Worm (Caenorhabditis elegans) whole organism, L2 larva: ENCODE data around the gene dsl-4.
A peak's percentile ranks its signal among the peaks of the same experiment; 100 is the strongest.

Experiments used
- F13H6.1 ChIP-seq: sonication (generic microtip); optimal IDR thresholded peaks from 2 replicates; lab custom pipeline; 2016; ENCODE audit warnings: missing genetic modification characterization, missing compliant biosample characterization
- R02D3.7 ChIP-seq: fragments of 150-350 bp; optimal IDR thresholded peaks from 2 replicates; lab custom pipeline; 2014; ENCODE audit warnings: missing biosample characterization, missing genetic modification characterization
- Y55F3AM.14 ChIP-seq: fragments of 200-800 bp; sonication (Bioruptor generic); optimal IDR thresholded peaks from 2 replicates; lab custom pipeline; 2018; ENCODE audit warnings: mild to moderate bottlenecking, missing genetic modification characterization, missing compliant biosample characterization
- ZK546.5 ChIP-seq: sonication (generic microtip); optimal IDR thresholded peaks from 2 replicates; lab custom pipeline; 2017; ENCODE audit warnings: missing biosample characterization, missing genetic modification characterization
- aly-2 ChIP-seq: fragments of 150-350 bp; optimal IDR thresholded peaks from 2 replicates; lab custom pipeline; 2014; ENCODE audit warnings: missing biosample characterization, missing genetic modification characterization
- ama-1 ChIP-seq: fragments of 150-350 bp; optimal IDR thresholded peaks from 2 replicates; lab custom pipeline; 2018; ENCODE audit warnings: inconsistent platforms
- blmp-1 ChIP-seq: sonication (generic microtip); optimal IDR thresholded peaks from 2 replicates; lab custom pipeline; 2017; ENCODE audit warnings: missing genetic modification characterization, mild to moderate bottlenecking, missing compliant biosample characterization, antibody characterized with exemption, moderate library complexity; ENCODE audit not compliant: insufficient read depth
- ceh-16 ChIP-seq: fragments of 150-350 bp; optimal IDR thresholded peaks from 2 replicates; lab custom pipeline; 2014; ENCODE audit warnings: missing biosample characterization, missing genetic modification characterization
- ceh-82 ChIP-seq: fragments of 150-350 bp; optimal IDR thresholded peaks from 2 replicates; lab custom pipeline; 2014; ENCODE audit warnings: missing biosample characterization, missing genetic modification characterization
- crh-2 ChIP-seq: sonication (generic microtip); optimal IDR thresholded peaks from 2 replicates; lab custom pipeline; 2017; ENCODE audit warnings: missing biosample characterization, missing genetic modification characterization
- dmd-4 ChIP-seq: sonication (generic microtip); optimal IDR thresholded peaks from 2 replicates; lab custom pipeline; 2017; ENCODE audit warnings: missing biosample characterization, missing genetic modification characterization
- egl-27 ChIP-seq: sonication (generic microtip); optimal IDR thresholded peaks from 3 replicates; lab custom pipeline; 2017; ENCODE audit warnings: missing biosample characterization, missing genetic modification reagents, missing genetic modification characterization
- elt-1 ChIP-seq: fragments of 150-350 bp; optimal IDR thresholded peaks from 2 replicates; lab custom pipeline; 2014; ENCODE audit warnings: missing biosample characterization, missing genetic modification characterization
- elt-3 ChIP-seq: sonication (generic microtip); optimal IDR thresholded peaks from 2 replicates; lab custom pipeline; 2017; ENCODE audit warnings: missing biosample characterization, missing genetic modification characterization
- fos-1 ChIP-seq: fragments of 150-350 bp; optimal IDR thresholded peaks from 2 replicates; lab custom pipeline; 2014; ENCODE audit warnings: missing biosample characterization, missing genetic modification characterization
- gmeb-1 ChIP-seq: fragments of 150-350 bp; optimal IDR thresholded peaks from 2 replicates; lab custom pipeline; 2014; ENCODE audit warnings: missing biosample characterization, missing genetic modification characterization
- lin-11 ChIP-seq: fragments of 150-350 bp; sonication (generic microtip); optimal IDR thresholded peaks from 2 replicates; lab custom pipeline; 2014; ENCODE audit warnings: missing biosample characterization, missing genetic modification characterization, inconsistent platforms, mixed read lengths
- lin-13 ChIP-seq: fragments of 150-350 bp; optimal IDR thresholded peaks from 2 replicates; lab custom pipeline; 2014; ENCODE audit warnings: missing biosample characterization, missing genetic modification reagents, missing genetic modification characterization
- lin-39 ChIP-seq: fragments of 150-350 bp; optimal IDR thresholded peaks from 2 replicates; lab custom pipeline; 2014; ENCODE audit warnings: missing biosample characterization, missing genetic modification reagents, missing genetic modification characterization
- mbf-1 ChIP-seq: sonication (generic microtip); optimal IDR thresholded peaks from 2 replicates; lab custom pipeline; 2017; ENCODE audit warnings: missing biosample characterization, missing genetic modification characterization
- mdl-1 ChIP-seq, 2 experiments: fragments of 150-350 bp in 1 of 2; sonication (generic microtip) in 1 of 2; optimal IDR thresholded peaks; 2 replicates each; lab custom pipeline; 2017; ENCODE audit warnings: missing biosample characterization in 2 of 2, missing genetic modification characterization in 2 of 2
- nhr-11 ChIP-seq: fragments of 150-350 bp; optimal IDR thresholded peaks from 2 replicates; lab custom pipeline; 2014; ENCODE audit warnings: missing biosample characterization, missing genetic modification characterization
- nhr-12 ChIP-seq: fragments of 150-350 bp; optimal IDR thresholded peaks from 2 replicates; lab custom pipeline; 2014; ENCODE audit warnings: missing biosample characterization, missing genetic modification characterization
- nhr-129 ChIP-seq: fragments of 150-350 bp; optimal IDR thresholded peaks from 2 replicates; lab custom pipeline; 2014; ENCODE audit warnings: missing biosample characterization, missing genetic modification characterization
- nhr-21 ChIP-seq: fragments of 150-350 bp; optimal IDR thresholded peaks from 2 replicates; lab custom pipeline; 2014; ENCODE audit warnings: missing biosample characterization, missing genetic modification characterization
- nhr-23 ChIP-seq: fragments of 150-350 bp; optimal IDR thresholded peaks from 2 replicates; lab custom pipeline; 2014; ENCODE audit warnings: missing biosample characterization, missing genetic modification reagents, missing genetic modification characterization
- nhr-237 ChIP-seq: fragments of 150-350 bp; optimal IDR thresholded peaks from 2 replicates; lab custom pipeline; 2014; ENCODE audit warnings: missing biosample characterization, missing genetic modification characterization
- nhr-25 ChIP-seq: fragments of 150-350 bp; sonication (generic microtip); optimal IDR thresholded peaks from 3 replicates; lab custom pipeline; 2014; ENCODE audit warnings: missing biosample characterization, missing genetic modification characterization
- nhr-77 ChIP-seq: fragments of 150-350 bp; optimal IDR thresholded peaks from 2 replicates; lab custom pipeline; 2014; ENCODE audit warnings: missing biosample characterization, missing genetic modification characterization
- sem-4 ChIP-seq: fragments of 150-350 bp; optimal IDR thresholded peaks from 2 replicates; lab custom pipeline; 2014; ENCODE audit warnings: missing biosample characterization, missing genetic modification reagents, missing genetic modification characterization
- skn-1 ChIP-seq: sonication (generic microtip); optimal IDR thresholded peaks from 2 replicates; lab custom pipeline; 2017; ENCODE audit warnings: missing biosample characterization, missing genetic modification characterization
- sma-3 ChIP-seq: sonication (generic microtip); optimal IDR thresholded peaks from 2 replicates; lab custom pipeline; 2016; ENCODE audit warnings: missing genetic modification reagents, missing genetic modification characterization, missing compliant biosample characterization
- sma-9 ChIP-seq, 2 experiments: fragments of 150-350 bp in 1 of 2; sonication (generic microtip) in 1 of 2; optimal IDR thresholded peaks; 2 replicates each; lab custom pipeline; 2014 to 2016; ENCODE audit warnings: missing genetic modification characterization in 2 of 2, mild to moderate bottlenecking in 1 of 2, missing biosample characterization in 1 of 2, missing compliant biosample characterization in 1 of 2, missing genetic modification reagents in 1 of 2, moderate library complexity in 1 of 2
- snpc-4 ChIP-seq: fragments of 150-350 bp; optimal IDR thresholded peaks from 2 replicates; lab custom pipeline; 2014; ENCODE audit warnings: missing biosample characterization, missing genetic modification characterization
- unc-39 ChIP-seq: fragments of 150-350 bp; optimal IDR thresholded peaks from 2 replicates; lab custom pipeline; 2014; ENCODE audit warnings: missing biosample characterization, missing genetic modification characterization
- unc-62 ChIP-seq: fragments of 150-350 bp; optimal IDR thresholded peaks from 2 replicates; lab custom pipeline; 2014; ENCODE audit warnings: missing biosample characterization, missing genetic modification reagents, missing genetic modification characterization
- ztf-1 ChIP-seq: fragments of 200-800 bp; sonication (Bioruptor generic); conservative IDR thresholded peaks from 2 replicates; pipeline ENCODE4 v1.3.6; 2022; ENCODE audit warnings: missing genetic modification characterization, missing compliant biosample characterization
- ztf-11 ChIP-seq: sonication (generic microtip); optimal IDR thresholded peaks from 2 replicates; lab custom pipeline; 2017; ENCODE audit warnings: missing biosample characterization, missing genetic modification characterization
- ztf-4 ChIP-seq: fragments of 150-350 bp; optimal IDR thresholded peaks from 2 replicates; lab custom pipeline; 2014; ENCODE audit warnings: missing biosample characterization, missing genetic modification characterization

Gene dsl-4

ce11 chrX:14063830-14064229, 26.4 kb upstream of the dsl-4 start (continued):
- TF ChIP-seq unc-39 (tag; lab: Kevin White, UChicago) (no peak), ceh-16 (tag; lab: Kevin White, UChicago) (no peak), fos-1 (tag; lab: Kevin White, UChicago) (peak; percentile 91), nhr-23 (tag; lab: Kevin White, UChicago) (no peak), nhr-129 (peak; percentile 99), mdl-1 (tag; optimal IDR thresholded peaks at IDR 0.05; lab: Kevin White, UChicago) (peak; percentile 25 to 77), gmeb-1 (tag; lab: Kevin White, UChicago) (peak; percentile 70), unc-62 (GFP tag; lab: Kevin White, UChicago) (peak; percentile 7), nhr-237 (tag; lab: Kevin White, UChicago) (peak; percentile 36), snpc-4 (peak; percentile 80), nhr-21 (tag; lab: Kevin White, UChicago) (peak; percentile 83), lin-13 (GFP tag; lab: Kevin White, UChicago) (peak; percentile 86), skn-1 (tag; lab: Kevin White, UChicago) (peak; percentile 45), F13H6.1 (peak; percentile 91), egl-27 (tag; lab: Kevin White, UChicago) (peak; percentile 83), nhr-12 (no peak), Y55F3AM.14 (GFP tag; lab: Kevin White, UChicago) (peak; percentile 81), lin-39 (tag; lab: Kevin White, UChicago) (no peak), crh-2 (peak; percentile 90), sma-3 (peak; percentile 79), ceh-82 (tag; lab: Kevin White, UChicago) (no peak), mbf-1 (no peak), aly-2 (tag; lab: Kevin White, UChicago) (no peak), nhr-77 (tag; lab: Kevin White, UChicago) (peak; percentile 34), dmd-4 (tag; lab: Kevin White, UChicago) (no peak)

DNA sequence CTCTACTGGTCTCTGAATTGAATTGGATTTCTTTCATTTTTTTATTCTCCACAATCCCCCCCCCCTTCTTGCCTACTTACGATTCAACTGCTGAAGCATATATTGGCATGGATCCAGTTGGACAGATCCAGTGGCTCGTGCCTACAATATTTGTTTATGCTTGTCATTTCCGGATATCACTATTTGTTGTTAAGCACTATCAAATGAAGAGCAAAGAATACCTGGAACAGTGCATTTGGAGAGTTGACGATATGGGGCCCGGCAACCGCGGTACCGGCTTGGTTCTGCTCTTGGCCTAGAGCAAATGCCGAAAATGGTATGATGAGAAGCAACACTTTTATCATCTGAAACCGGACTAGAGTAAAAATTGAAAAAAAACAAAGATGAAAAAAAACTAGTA, 22.5 kb upstream of the dsl-4 start, which contains the start of gene lgc-21:
lgc-21 (minus strand) TSS at position 344 of the 400 bp plus-strand sequence.
- TF ChIP-seq sma-9 (GFP tag; optimal IDR thresholded peaks at IDR 0.05; lab: Kevin White, UChicago), result no peak
- no peak for TF ChIP-seq sma-9 (tag; optimal IDR thresholded peaks at IDR 0.05; lab: Kevin White, UChicago)
- no peak for TF ChIP-seq R02D3.7 (tag; lab: Kevin White, UChicago)
- no peak for TF ChIP-seq ZK546.5
- TF ChIP-seq nhr-129, result no peak
- TF ChIP-seq ztf-1, result no peak
- TF ChIP-seq elt-1 (tag; lab: Kevin White, UChicago), result no peak

DNA sequence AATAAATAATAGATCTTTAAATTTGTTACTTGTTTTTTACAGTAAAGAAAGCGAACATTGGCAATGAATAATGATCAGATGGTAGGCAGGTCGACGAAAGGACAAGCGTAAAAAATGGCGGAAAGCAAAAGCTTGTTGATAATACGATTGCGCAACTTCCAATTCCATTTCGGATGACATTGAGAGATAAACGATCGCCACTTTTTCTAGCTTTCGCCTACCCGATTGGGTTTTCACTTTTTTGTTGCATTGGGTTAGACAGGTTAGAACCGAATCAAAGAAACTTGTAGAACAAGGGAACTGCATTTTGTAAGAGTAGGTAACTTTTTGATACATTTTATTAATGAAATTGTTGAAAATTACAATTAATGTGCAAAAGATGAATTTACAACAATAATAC, 20.7 kb upstream of the dsl-4 start:
- TF ChIP-seq blmp-1 (tag; lab: Kevin White, UChicago) (peak; percentile 73), ztf-11 (tag; lab: Kevin White, UChicago) (no peak), sem-4 (tag; lab: Kevin White, UChicago) (peak; percentile 46)
- TF ChIP-seq, all 48 proteins: peak for 2

DNA sequence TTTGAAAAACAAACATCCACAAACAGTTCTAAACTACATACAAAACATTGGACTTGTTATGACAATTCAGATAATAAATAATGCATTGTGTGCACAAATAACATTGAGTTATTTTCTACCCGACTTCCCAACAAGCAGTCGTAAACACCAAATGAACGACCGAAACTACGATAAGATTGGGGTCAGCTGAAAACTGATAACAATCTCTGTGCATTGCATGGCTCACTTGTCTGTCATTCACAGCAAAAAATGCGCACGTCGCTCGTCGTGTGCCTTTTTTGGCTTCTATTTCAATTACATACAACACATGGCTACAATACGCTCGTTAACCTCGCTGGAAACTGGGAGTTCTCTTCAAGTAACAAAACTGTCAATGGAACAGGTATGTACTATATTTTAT, 19.2 kb upstream of the dsl-4 start, which contains the start of gene C33G3.4:
C33G3.4 (plus strand) TSS at position 213 of the 400 bp plus-strand sequence.
- TF ChIP-seq blmp-1 (tag; lab: Kevin White, UChicago), result no peak
- TF ChIP-seq crh-2, result peak; percentile 19
- TF ChIP-seq fos-1 (tag; lab: Kevin White, UChicago), result peak; percentile 64
- no peak for TF ChIP-seq elt-3 (tag; lab: Kevin White, UChicago)

DNA sequence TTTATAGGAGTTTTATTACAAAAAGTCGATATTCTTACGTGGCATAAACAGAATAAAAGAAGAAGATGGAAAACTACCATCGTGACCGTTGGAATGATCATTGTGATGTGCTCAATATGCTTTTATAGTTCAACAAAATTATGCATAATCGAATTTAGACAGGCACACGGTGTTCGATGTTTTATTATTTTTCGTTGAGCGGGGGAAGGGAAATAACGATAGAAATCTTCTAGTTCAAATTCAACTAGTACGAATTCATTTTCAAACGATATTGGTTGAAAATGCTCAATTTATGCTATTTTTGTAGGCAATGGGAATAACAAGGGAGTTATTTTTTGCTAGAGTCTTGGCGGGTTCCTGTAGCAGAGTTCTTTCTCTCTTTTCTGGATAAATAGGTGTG, 11.6 kb upstream of the dsl-4 start, which contains the start of gene C33G3.5:
C33G3.5 (minus strand) TSS at position 101 of the 400 bp plus-strand sequence.
- no peak for TF ChIP-seq ztf-4 (tag; lab: Kevin White, UChicago)
- TF ChIP-seq F13H6.1, result no peak
- no peak for TF ChIP-seq unc-62 (GFP tag; lab: Kevin White, UChicago)
- no peak for TF ChIP-seq nhr-25 (tag; lab: Kevin White, UChicago)
- TF ChIP-seq nhr-129, result no peak
- no peak for TF ChIP-seq lin-11 (tag; lab: Kevin White, UChicago)
- no peak for TF ChIP-seq ama-1
- TF ChIP-seq nhr-11 (tag; lab: Kevin White, UChicago), result no peak
- no peak for TF ChIP-seq ceh-16 (tag; lab: Kevin White, UChicago)
- TF ChIP-seq elt-1 (tag; lab: Kevin White, UChicago), result no peak
- no peak for TF ChIP-seq gmeb-1 (tag; lab: Kevin White, UChicago)
- TF ChIP-seq sma-9 (GFP tag; optimal IDR thresholded peaks at IDR 0.05; lab: Kevin White, UChicago), result no peak
- TF ChIP-seq sma-9 (tag; optimal IDR thresholded peaks at IDR 0.05; lab: Kevin White, UChicago), result no peak
- TF ChIP-seq blmp-1 (tag; lab: Kevin White, UChicago), result no peak
- no peak for TF ChIP-seq ztf-1
- TF ChIP-seq nhr-77 (tag; lab: Kevin White, UChicago), result no peak
- TF ChIP-seq lin-13 (GFP tag; lab: Kevin White, UChicago), result no peak
- TF ChIP-seq dmd-4 (tag; lab: Kevin White, UChicago), result no peak
- no peak for TF ChIP-seq mdl-1 (tag; optimal IDR thresholded peaks at IDR 0.05; lab: Kevin White, UChicago)
- TF ChIP-seq ztf-11 (tag; lab: Kevin White, UChicago), result no peak
